Fruit fly (Drosophila melanogaster): ENCODE measurements around the gene meru.

The meru gene

dm6 chr3L:15802117-15802516, 41.7 kb downstream of the meru start (continued):
- TF ChIP-seq twi (tag; optimal IDR thresholded peaks at IDR 0.05), result peak; percentile 62
- TF ChIP-seq bsh (GFP tag; optimal IDR thresholded peaks at IDR 0.05), result no peak
- TF ChIP-seq cato (GFP tag; optimal IDR thresholded peaks at IDR 0.05; ENCODE audit: borderline replicate concordance), result no peak
- no peak for TF ChIP-seq HmgD (GFP tag; optimal IDR thresholded peaks at IDR 0.05)
- TF ChIP-seq Ravus (GFP tag; IDR thresholded peaks at IDR 0.05), result no peak
- TF ChIP-seq bcd (GFP tag; optimal IDR thresholded peaks at IDR 0.05), result no peak
- TF ChIP-seq ci (GFP tag; IDR thresholded peaks at IDR 0.05), result no peak
- no peak for TF ChIP-seq D19B (GFP tag; optimal IDR thresholded peaks at IDR 0.05)
- peak; percentile 80 for TF ChIP-seq ac (GFP tag; optimal IDR thresholded peaks at IDR 0.05)
- no peak for TF ChIP-seq tna (GFP tag; IDR thresholded peaks at IDR 0.05; ENCODE audit: partially characterized antibody)
- TF ChIP-seq kah (GFP tag; optimal IDR thresholded peaks at IDR 0.05), result no peak
- TF ChIP-seq Hr51 (GFP tag; optimal IDR thresholded peaks at IDR 0.05), result no peak
- no peak for TF ChIP-seq zfh1 (GFP tag; IDR thresholded peaks at IDR 0.05)
- TF ChIP-seq CG2889 (GFP tag; IDR thresholded peaks at IDR 0.05), result 0 out of 3 replicates have a peak, but pooled peaks have one; percentile 15
- TF ChIP-seq CG3281 (GFP tag; optimal IDR thresholded peaks at IDR 0.05), result no peak
- peak; percentile 94 for TF ChIP-seq D (optimal IDR thresholded peaks at IDR 0.05)
- no peak for TF ChIP-seq D (GFP tag; optimal IDR thresholded peaks at IDR 0.05)
- no peak for TF ChIP-seq CG1024 (GFP tag; IDR thresholded peaks at IDR 0.05)
- no peak for TF ChIP-seq prd (optimal IDR thresholded peaks at IDR 0.05)
- peak; percentile 37; the same call in 1 of the 3 replicates for TF ChIP-seq prd (GFP tag; IDR thresholded peaks at IDR 0.05)
- no peak for TF ChIP-seq Eip74EF (GFP tag; optimal IDR thresholded peaks at IDR 0.05)
- peak; percentile 10 for TF ChIP-seq Kr (GFP tag; optimal IDR thresholded peaks at IDR 0.05)
- no peak for TF ChIP-seq CG18476 (GFP tag; optimal IDR thresholded peaks at IDR 0.05)
- TF ChIP-seq NFAT (GFP tag; IDR thresholded peaks at IDR 0.05), result no peak
- TF ChIP-seq zen (tag; optimal IDR thresholded peaks at IDR 0.05), result peak; percentile 90
- no peak for TF ChIP-seq CG4707 (GFP tag; optimal IDR thresholded peaks at IDR 0.05)
- TF ChIP-seq CG17328 (GFP tag; IDR thresholded peaks at IDR 0.05), result no peak

dm6 chr3L:15794311-15794710, 49.6 kb downstream of the meru start:
- TF ChIP-seq pho (GFP tag; optimal IDR thresholded peaks at IDR 0.05) (no peak), CG30403 (GFP tag; optimal IDR thresholded peaks at IDR 0.05) (peak; percentile 44), CG9817 (tag; optimal IDR thresholded peaks at IDR 0.05) (no peak), CG2712 (tag; optimal IDR thresholded peaks at IDR 0.05) (peak; percentile 63), Dbx (GFP tag; IDR thresholded peaks at IDR 0.05) (0 out of 3 replicates have a peak, but pooled peaks have one; percentile 36), CG11723 (GFP tag; optimal IDR thresholded peaks at IDR 0.05) (no peak), CG8290 (GFP tag; optimal IDR thresholded peaks at IDR 0.05) (no peak), CG8290 (tag; optimal IDR thresholded peaks at IDR 0.05) (peak in 1 of 2 experiments; percentile 26), CG16815 (GFP tag; optimal IDR thresholded peaks at IDR 0.05) (peak; percentile 53), CG8924 (tag; optimal IDR thresholded peaks at IDR 0.05) (peak; percentile 56), sc (optimal IDR thresholded peaks at IDR 0.05) (no peak), sc (GFP tag; optimal IDR thresholded peaks at IDR 0.05) (peak; percentile 32), CG3065 (GFP tag; optimal IDR thresholded peaks at IDR 0.05) (no peak), CG10366 (GFP tag; IDR thresholded peaks at IDR 0.05) (peak; percentile 49; the same call in 1 of the 2 replicates), Med (GFP tag) (peak; percentile 67), CG12942 (GFP tag; optimal IDR thresholded peaks at IDR 0.05) (peak; percentile 0), MESR4 (GFP tag; optimal IDR thresholded peaks at IDR 0.05) (no peak), vvl (GFP tag; IDR thresholded peaks at IDR 0.05) (peak; percentile 42), gem (tag; optimal IDR thresholded peaks at IDR 0.05) (peak; percentile 70), Max (GFP tag; optimal IDR thresholded peaks at IDR 0.05) (no peak), Atf6 (GFP tag; IDR thresholded peaks at IDR 0.05) (peak; percentile 49; the same call in 1 of the 2 replicates), hkb (optimal IDR thresholded peaks at IDR 0.05) (no peak), hkb (GFP tag; IDR thresholded peaks at IDR 0.05) (peak; percentile 37; the same call in 1 of the 2 replicates), onecut (GFP tag; IDR thresholded peaks at IDR 0.05) (peak; percentile 43), dmrt99B (tag; optimal IDR thresholded peaks at IDR 0.05) (peak; percentile 16), Ada2b (GFP tag; IDR thresholded peaks at IDR 0.05) (peak; percentile 32; the same call in 1 of the 2 replicates)

Measured in whole organism, embryonic.